Fruit fly (Drosophila melanogaster) Kc167 (cell line): Measurements from ENCODE around the gene agt.

Experiments
- Myc ChIP-seq: fragments of >200 bp; optimal IDR thresholded peaks from 2 replicates; lab custom pipeline; 2017; ENCODE audit warnings: missing external identifiers
- Sin3A ChIP-seq: fragments of >200 bp; optimal IDR thresholded peaks from 2 replicates; lab custom pipeline; 2018; ENCODE audit warnings: missing external identifiers
- h ChIP-seq: fragments of >200 bp; optimal IDR thresholded peaks from 3 replicates; lab custom pipeline; 2018; ENCODE audit warnings: missing external identifiers
- insv ChIP-seq: fragments of >200 bp; optimal IDR thresholded peaks from 3 replicates; lab custom pipeline; 2018; ENCODE audit warnings: missing external identifiers
- psq ChIP-seq: fragments of >200 bp; optimal IDR thresholded peaks from 2 replicates; lab custom pipeline; 2017; ENCODE audit warnings: missing external identifiers
- ttk ChIP-seq: sonication (Bioruptor generic); optimal IDR thresholded peaks from 2 replicates; lab custom pipeline; 2017; ENCODE audit warnings: missing external identifiers

Gene agt

dm6 chr3R:6657278-6658246 is 2.3 kb downstream of the agt start, which contains the start of the genes CG1307 and twr:
TSS of gene CG1307 (minus strand) at chr3R:6657442.
TSS of gene twr (plus strand) at chr3R:6657882.
- TF ChIP-seq h (no peak), Sin3A (lab: Kevin White, UChicago) (no peak), insv (no peak), psq (lab: Kevin White, UChicago) (no peak), Myc (lab: Kevin White, UChicago) (no peak), ttk (lab: Kevin White, UChicago) (no peak)

dm6 chr3R:6646740-6647139 is 13.2 kb downstream of the agt start, which contains the start of gene Taf1:
TSS of gene Taf1 (plus strand) at chr3R:6646889.
- no peak for TF ChIP-seq h
- TF ChIP-seq Sin3A (lab: Kevin White, UChicago) = no peak
- no peak for TF ChIP-seq insv
- TF ChIP-seq ttk (lab: Kevin White, UChicago) = no peak
- no peak for TF ChIP-seq Myc (lab: Kevin White, UChicago)
- TF ChIP-seq psq (lab: Kevin White, UChicago) = no peak

dm6 chr3R:6644334-6644733 is 15.6 kb downstream of the agt start, which contains the start of gene Ass:
TSS of gene Ass (minus strand) at chr3R:6644434.
- TF ChIP-seq h = no peak
- TF ChIP-seq insv = no peak
- TF ChIP-seq Myc (lab: Kevin White, UChicago) = no peak
- TF ChIP-seq ttk (lab: Kevin White, UChicago) = no peak
- TF ChIP-seq psq (lab: Kevin White, UChicago) = no peak
- no peak for TF ChIP-seq Sin3A (lab: Kevin White, UChicago)

- no peak for TF ChIP-seq psq (lab: Kevin White, UChicago)
Observed at dm6 chr3R:6640932-6641331, 19.0 kb downstream of the agt start, which contains the start of gene CG31286. TSS of gene CG31286 (plus strand) at chr3R:6641232.

- TF ChIP-seq psq (lab: Kevin White, UChicago) = no peak
- no peak for TF ChIP-seq Myc (lab: Kevin White, UChicago)
- no peak for TF ChIP-seq Sin3A (lab: Kevin White, UChicago)
- TF ChIP-seq h = no peak
- TF ChIP-seq ttk (lab: Kevin White, UChicago) = no peak
- TF ChIP-seq insv = no peak
Observed at dm6 chr3R:6629851-6630250, 30.0 kb downstream of the agt start, which contains the start of gene sunz. TSS of gene sunz (plus strand) at chr3R:6630151.

- TF ChIP-seq h (no peak), Myc (lab: Kevin White, UChicago) (no peak), ttk (lab: Kevin White, UChicago) (no peak), psq (lab: Kevin White, UChicago) (no peak), insv (no peak), Sin3A (lab: Kevin White, UChicago) (no peak)
Observed at dm6 chr3R:6629221-6629620, 30.7 kb downstream of the agt start, which contains the start of gene CG15177. TSS of gene CG15177 (minus strand) at chr3R:6629321.

- TF ChIP-seq ttk (lab: Kevin White, UChicago) = no peak
- TF ChIP-seq psq (lab: Kevin White, UChicago) = no peak
- TF ChIP-seq Myc (lab: Kevin White, UChicago) = no peak
- no peak for TF ChIP-seq insv
- no peak for TF ChIP-seq h
- no peak for TF ChIP-seq Sin3A (lab: Kevin White, UChicago)
Observed at dm6 chr3R:6627800-6628199, 32.1 kb downstream of the agt start, which contains the start of gene sowi. TSS of gene sowi (minus strand) at chr3R:6627900.

dm6 chr3R:6608814-6609213 is 51.1 kb downstream of the agt start, which contains the start of gene glob2:
TSS of gene glob2 (minus strand) at chr3R:6608914.
- no peak for TF ChIP-seq insv
- no peak for TF ChIP-seq h
- no peak for TF ChIP-seq Sin3A (lab: Kevin White, UChicago)
- no peak for TF ChIP-seq psq (lab: Kevin White, UChicago)
- no peak for TF ChIP-seq ttk (lab: Kevin White, UChicago)
- TF ChIP-seq Myc (lab: Kevin White, UChicago) = no peak
